Fruit fly (Drosophila melanogaster): Measurements from ENCODE around the gene Rgl.

DNA sequence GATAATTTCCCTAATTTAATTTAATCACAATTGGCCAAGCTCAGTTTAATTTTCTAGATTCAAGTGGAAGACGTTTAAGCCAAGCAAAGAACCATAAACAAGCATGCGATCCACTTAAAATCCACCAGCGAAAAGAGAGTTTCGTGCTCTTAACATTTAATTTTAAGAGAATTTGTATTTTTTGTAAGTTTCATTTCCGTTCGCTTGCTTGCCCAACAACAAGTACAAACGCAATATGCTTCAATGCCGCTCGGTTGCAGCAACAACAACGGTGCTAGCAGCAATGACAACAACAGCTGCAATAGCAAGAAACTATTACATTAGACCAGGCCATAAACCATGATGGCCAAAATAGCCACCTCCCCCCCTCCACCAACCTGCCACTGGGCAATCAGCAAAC lies 9.8 kb upstream of the Rgl start:
- TF ChIP-seq CG33017 (tag; optimal IDR thresholded peaks at IDR 0.05): no peak
- TF ChIP-seq CG5204 (GFP tag; optimal IDR thresholded peaks at IDR 0.05): no peak

Data from whole organism, adult.